Fruit fly (Drosophila melanogaster): Measurements from ENCODE around the gene sba.

DNA sequence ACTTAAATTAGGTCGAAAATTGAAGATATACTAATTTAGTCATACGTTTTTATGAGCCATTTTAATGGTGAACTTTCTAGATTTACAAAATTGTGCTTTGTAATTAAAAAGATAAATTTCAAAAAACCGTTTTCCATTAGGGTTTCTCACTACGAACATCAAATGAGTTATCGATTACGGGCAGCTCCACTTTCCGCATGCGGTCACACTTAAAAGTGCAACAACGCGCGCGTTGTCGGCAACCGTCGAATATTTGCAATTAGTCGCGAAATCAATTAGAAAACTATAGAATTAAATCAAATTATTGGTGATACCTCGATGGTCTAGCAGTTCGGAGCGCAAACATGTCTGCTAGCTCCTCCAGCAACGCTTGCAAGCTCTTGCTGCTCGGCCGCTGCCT is 1.4 kb upstream of the sba start, which contains the start of gene Ndc1:
- TF ChIP-seq cnc (optimal IDR thresholded peaks at IDR 0.05) (no peak), toe (GFP tag; optimal IDR thresholded peaks at IDR 0.05) (no peak), kay (GFP tag; ENCODE audit: borderline replicate concordance) (no peak), ovo (GFP tag; optimal IDR thresholded peaks at IDR 0.05) (no peak)

Data from whole organism, adult.